Worm (Caenorhabditis elegans) whole organism, L2 larva: Measurements from ENCODE around the gene pgph-1.

Experiments
- C34F6.9 ChIP-seq: fragments of 150-350 bp; optimal IDR thresholded peaks from 2 replicates; lab custom pipeline; 2014; ENCODE audit warnings: missing biosample characterization, missing genetic modification characterization
- R02D3.7 ChIP-seq: fragments of 150-350 bp; optimal IDR thresholded peaks from 2 replicates; lab custom pipeline; 2014; ENCODE audit warnings: missing biosample characterization, missing genetic modification characterization
- aly-2 ChIP-seq: fragments of 150-350 bp; optimal IDR thresholded peaks from 2 replicates; lab custom pipeline; 2014; ENCODE audit warnings: missing biosample characterization, missing genetic modification characterization
- ceh-16 ChIP-seq: fragments of 150-350 bp; optimal IDR thresholded peaks from 2 replicates; lab custom pipeline; 2014; ENCODE audit warnings: missing biosample characterization, missing genetic modification characterization
- egl-27 ChIP-seq: sonication (generic microtip); optimal IDR thresholded peaks from 3 replicates; lab custom pipeline; 2017; ENCODE audit warnings: missing biosample characterization, missing genetic modification reagents, missing genetic modification characterization
- elt-1 ChIP-seq: fragments of 150-350 bp; optimal IDR thresholded peaks from 2 replicates; lab custom pipeline; 2014; ENCODE audit warnings: missing biosample characterization, missing genetic modification characterization
- mdl-1 ChIP-seq, 2 experiments: fragments of 150-350 bp in 1 of 2; sonication (generic microtip) in 1 of 2; optimal IDR thresholded peaks; 2 replicates each; lab custom pipeline; 2017; ENCODE audit warnings: missing biosample characterization in 2 of 2, missing genetic modification characterization in 2 of 2
- nhr-12 ChIP-seq: fragments of 150-350 bp; optimal IDR thresholded peaks from 2 replicates; lab custom pipeline; 2014; ENCODE audit warnings: missing biosample characterization, missing genetic modification characterization
- peb-1 ChIP-seq: fragments of 150-350 bp; optimal IDR thresholded peaks from 2 replicates; lab custom pipeline; 2014; ENCODE audit warnings: missing biosample characterization, missing genetic modification characterization
- sem-4 ChIP-seq: fragments of 150-350 bp; optimal IDR thresholded peaks from 2 replicates; lab custom pipeline; 2014; ENCODE audit warnings: missing biosample characterization, missing genetic modification reagents, missing genetic modification characterization
- unc-39 ChIP-seq: fragments of 150-350 bp; optimal IDR thresholded peaks from 2 replicates; lab custom pipeline; 2014; ENCODE audit warnings: missing biosample characterization, missing genetic modification characterization
- unc-55 ChIP-seq: fragments of 150-350 bp; sonication (generic microtip); optimal IDR thresholded peaks from 3 replicates; lab custom pipeline; 2014; ENCODE audit warnings: missing biosample characterization, missing genetic modification reagents, missing genetic modification characterization
- ztf-11 ChIP-seq: sonication (generic microtip); optimal IDR thresholded peaks from 2 replicates; lab custom pipeline; 2017; ENCODE audit warnings: missing biosample characterization, missing genetic modification characterization
- ztf-4 ChIP-seq: fragments of 150-350 bp; optimal IDR thresholded peaks from 2 replicates; lab custom pipeline; 2014; ENCODE audit warnings: missing biosample characterization, missing genetic modification characterization

DNA sequence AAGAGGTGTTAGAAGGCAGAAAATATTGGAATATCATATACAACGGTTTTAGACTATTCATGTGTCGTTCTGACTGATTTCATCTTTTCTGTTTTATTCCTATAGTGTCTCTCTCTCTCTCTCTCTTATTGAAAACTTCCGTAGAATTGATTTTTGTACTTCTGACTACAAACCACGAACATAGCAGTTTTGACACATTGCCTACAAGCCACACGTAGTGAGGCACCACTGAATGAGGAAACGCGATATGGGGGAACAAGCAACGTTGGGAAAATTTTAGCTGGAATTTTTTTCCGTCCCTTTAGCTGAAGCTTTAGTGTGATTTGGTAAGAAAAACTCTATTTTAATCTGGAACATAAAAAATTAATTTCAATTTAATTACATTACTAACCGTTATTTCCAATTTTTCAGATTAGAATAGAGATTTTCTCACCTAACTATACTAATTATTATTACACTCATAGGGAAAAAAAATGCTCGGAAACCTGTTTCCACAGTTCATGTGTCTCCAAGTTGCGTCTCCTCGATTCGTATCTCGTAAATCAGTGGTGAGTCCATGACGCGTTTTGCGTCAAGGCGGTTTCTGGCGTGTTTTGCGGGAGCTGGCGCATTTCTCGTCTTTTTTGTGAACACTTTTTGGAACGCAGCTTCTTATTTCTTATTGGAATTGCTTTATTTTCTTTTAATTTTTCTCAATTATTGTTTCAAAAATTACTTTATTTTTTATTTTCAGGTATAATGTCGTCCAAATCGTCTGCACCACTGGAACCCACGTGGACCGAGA is 37.4 kb upstream of the pgph-1 start, which contains the start of the genes nhr-142 and F44E7.9:
- TF ChIP-seq mdl-1 (tag; optimal IDR thresholded peaks at IDR 0.05; lab: Kevin White, UChicago) (peak in 1 of 2 experiments; percentile 29), ztf-4 (tag; lab: Kevin White, UChicago) (no peak), C34F6.9 (tag; lab: Kevin White, UChicago) (peak; percentile 87), aly-2 (tag; lab: Kevin White, UChicago) (no peak), unc-55 (GFP tag; lab: Kevin White, UChicago) (peak; percentile 90), egl-27 (tag; lab: Kevin White, UChicago) (peak; percentile 47), elt-1 (tag; lab: Kevin White, UChicago) (no peak), nhr-12 (tag; lab: Kevin White, UChicago) (no peak), ceh-16 (tag; lab: Kevin White, UChicago) (no peak), unc-39 (tag; lab: Kevin White, UChicago) (no peak), R02D3.7 (tag; lab: Kevin White, UChicago) (peak; percentile 7), ztf-11 (tag; lab: Kevin White, UChicago) (peak; percentile 16), sem-4 (peak; percentile 64), peb-1 (tag; lab: Kevin White, UChicago) (no peak)
